Worm (Caenorhabditis elegans) whole organism, L1 larva: ENCODE data around the gene srxa-10.
A peak's percentile ranks its signal among the peaks of the same experiment; 100 is the strongest.

ENCODE experiments used
- C04F5.9 ChIP-seq: sonication (generic microtip); optimal IDR thresholded peaks from 2 replicates; lab custom pipeline; 2016; ENCODE audit warnings: missing genetic modification characterization, missing compliant biosample characterization
- C16A3.4 ChIP-seq: fragments of 150-350 bp; optimal IDR thresholded peaks from 2 replicates; lab custom pipeline; 2014; ENCODE audit warnings: missing biosample characterization, missing genetic modification characterization
- Y116A8C.19 ChIP-seq: sonication (generic microtip); optimal IDR thresholded peaks from 2 replicates; lab custom pipeline; 2016; ENCODE audit warnings: missing compliant biosample characterization, missing genetic modification characterization, borderline replicate concordance
- alr-1 ChIP-seq: fragments of 200-800 bp; sonication (Bioruptor generic); optimal IDR thresholded peaks from 2 replicates; lab custom pipeline; 2018; ENCODE audit warnings: borderline replicate concordance, mild to moderate bottlenecking, missing genetic modification characterization, missing compliant biosample characterization
- ama-1 ChIP-seq: fragments of 150-350 bp; optimal IDR thresholded peaks from 2 replicates; lab custom pipeline; 2014
- ceh-8 ChIP-seq: fragments of 200-800 bp; sonication (Bioruptor generic); optimal IDR thresholded peaks from 2 replicates; lab custom pipeline; 2018; ENCODE audit warnings: mild to moderate bottlenecking, missing genetic modification characterization, moderate library complexity, missing compliant biosample characterization
- ceh-90 ChIP-seq: sonication (generic microtip); optimal IDR thresholded peaks from 2 replicates; lab custom pipeline; 2016; ENCODE audit warnings: missing genetic modification characterization, missing compliant biosample characterization
- dsc-1 ChIP-seq: sonication (generic microtip); optimal IDR thresholded peaks from 2 replicates; lab custom pipeline; 2016; ENCODE audit warnings: mild to moderate bottlenecking, missing genetic modification characterization, missing compliant biosample characterization
- efl-1 ChIP-seq, 4 experiments: fragments of 150-350 bp; optimal IDR thresholded peaks in 3 of 4; peaks in 1 of 4; 1 replicate in 1 of 4; 2 replicates in 3 of 4; lab custom pipeline; 2014; ENCODE audit warnings: missing biosample characterization in 2 of 4, missing genetic modification characterization in 2 of 4, missing genetic modification reagents in 2 of 4
- egl-13 ChIP-seq: sonication (generic microtip); optimal IDR thresholded peaks from 2 replicates; lab custom pipeline; 2016; ENCODE audit warnings: missing genotype, missing genetic modification reagents, missing genetic modification characterization, missing compliant biosample characterization
- elt-3 ChIP-seq, 6 experiments: fragments of 150-350 bp in 1 of 6; sonication (generic microtip); optimal IDR thresholded peaks; 2 replicates each; lab custom pipeline; 2017 to 2018; ENCODE audit warnings: missing biosample characterization in 6 of 6, missing genetic modification characterization in 6 of 6, inconsistent platforms in 1 of 6
- fos-1 ChIP-seq: fragments of 150-350 bp; optimal IDR thresholded peaks from 2 replicates; lab custom pipeline; 2014; ENCODE audit warnings: missing biosample characterization, missing genetic modification characterization
- hlh-4 ChIP-seq: sonication (generic microtip); optimal IDR thresholded peaks from 2 replicates; lab custom pipeline; 2016; ENCODE audit warnings: mild to moderate bottlenecking, missing genetic modification characterization, missing compliant biosample characterization
- hpl-2 ChIP-seq: fragments of 150-350 bp; optimal IDR thresholded peaks from 2 replicates; lab custom pipeline; 2014; ENCODE audit warnings: missing biosample characterization, missing genetic modification reagents, missing genetic modification characterization
- irx-1 ChIP-seq: sonication (generic microtip); optimal IDR thresholded peaks from 2 replicates; lab custom pipeline; 2016; ENCODE audit warnings: missing genetic modification characterization, missing compliant biosample characterization
- isw-1 ChIP-seq: fragments of 200-800 bp; sonication (Bioruptor generic); IDR thresholded peaks from 2 replicates; pipeline ENCODE4 v1.3.6; 2022; ENCODE audit warnings: missing genetic modification characterization, missing compliant biosample characterization
- jun-1 ChIP-seq: fragments of 150-350 bp; optimal IDR thresholded peaks from 2 replicates; lab custom pipeline; 2014; ENCODE audit warnings: missing biosample characterization, missing genetic modification reagents, missing genetic modification characterization
- lin-13 ChIP-seq: fragments of 150-350 bp; optimal IDR thresholded peaks from 2 replicates; lab custom pipeline; 2014; ENCODE audit warnings: missing biosample characterization, missing genetic modification reagents, missing genetic modification characterization
- lin-14 ChIP-seq: fragments of 200-800 bp; sonication (Bioruptor generic); optimal IDR thresholded peaks from 2 replicates; lab custom pipeline; 2018; ENCODE audit warnings: mild to moderate bottlenecking, missing genetic modification characterization, moderate library complexity, missing compliant biosample characterization
- lin-35 ChIP-seq, 2 experiments: fragments of 150-350 bp; optimal IDR thresholded peaks; 2 replicates each; lab custom pipeline; 2014; ENCODE audit warnings: missing biosample characterization in 2 of 2, missing genetic modification characterization in 2 of 2, missing genetic modification reagents in 2 of 2
- lir-3 ChIP-seq: sonication (generic microtip); optimal IDR thresholded peaks from 2 replicates; lab custom pipeline; 2016; ENCODE audit warnings: mild to moderate bottlenecking, missing genetic modification characterization, moderate library complexity, missing compliant biosample characterization; ENCODE audit not compliant: poor library complexity
- mdl-1 ChIP-seq, 2 experiments: fragments of 150-350 bp; optimal IDR thresholded peaks; 2 replicates each; lab custom pipeline; 2014 to 2017; ENCODE audit warnings: missing biosample characterization in 2 of 2, missing genetic modification characterization in 2 of 2, inconsistent platforms in 1 of 2
- mep-1 ChIP-seq: fragments of 150-350 bp; optimal IDR thresholded peaks from 2 replicates; lab custom pipeline; 2014; ENCODE audit warnings: missing biosample characterization, missing genetic modification characterization
- nhr-12 ChIP-seq: sonication (generic microtip); optimal IDR thresholded peaks from 2 replicates; lab custom pipeline; 2017; ENCODE audit warnings: missing biosample characterization, missing genetic modification characterization
- nhr-19 ChIP-seq: fragments of 200-800 bp; sonication (Bioruptor generic); conservative IDR thresholded peaks from 2 replicates; pipeline ENCODE4 v1.3.6; 2022; ENCODE audit warnings: missing genetic modification characterization, missing compliant biosample characterization
- nhr-20 ChIP-seq: sonication (generic microtip); optimal IDR thresholded peaks from 2 replicates; lab custom pipeline; 2016; ENCODE audit warnings: mild to moderate bottlenecking, missing genetic modification characterization, missing compliant biosample characterization
- nhr-76 ChIP-seq: sonication (generic microtip); optimal IDR thresholded peaks from 2 replicates; lab custom pipeline; 2017; ENCODE audit warnings: missing biosample characterization, missing genetic modification characterization
- nhr-90 ChIP-seq: sonication (generic microtip); optimal IDR thresholded peaks from 2 replicates; lab custom pipeline; 2016; ENCODE audit warnings: mild to moderate bottlenecking, missing genetic modification characterization, missing compliant biosample characterization; ENCODE audit not compliant: poor library complexity
- pag-3 ChIP-seq: sonication (generic microtip); optimal IDR thresholded peaks from 2 replicates; lab custom pipeline; 2017; ENCODE audit warnings: missing genetic modification characterization, mild to moderate bottlenecking, missing compliant biosample characterization, antibody characterized with exemption, borderline replicate concordance; ENCODE audit not compliant: insufficient read depth
- pax-3 ChIP-seq: fragments of 200-800 bp; sonication (Bioruptor generic); optimal IDR thresholded peaks from 2 replicates; lab custom pipeline; 2018; ENCODE audit warnings: mild to moderate bottlenecking, missing genetic modification characterization, moderate library complexity, missing compliant biosample characterization
- skn-1 ChIP-seq: fragments of 150-350 bp; optimal IDR thresholded peaks from 2 replicates; lab custom pipeline; 2014; ENCODE audit warnings: missing biosample characterization, missing genetic modification characterization
- sptf-1 ChIP-seq: fragments of 150-350 bp; optimal IDR thresholded peaks from 2 replicates; lab custom pipeline; 2014; ENCODE audit warnings: missing biosample characterization, missing genetic modification characterization
- sup-37 ChIP-seq: fragments of 200-800 bp; sonication (Bioruptor generic); optimal IDR thresholded peaks from 2 replicates; lab custom pipeline; 2018; ENCODE audit warnings: mild to moderate bottlenecking, missing genetic modification characterization, missing compliant biosample characterization
- tlp-1 ChIP-seq: fragments of 150-350 bp; optimal IDR thresholded peaks from 2 replicates; lab custom pipeline; 2014; ENCODE audit warnings: missing biosample characterization, missing genetic modification characterization
- unc-130 ChIP-seq: fragments of 150-350 bp; optimal IDR thresholded peaks from 2 replicates; lab custom pipeline; 2017; ENCODE audit warnings: missing biosample characterization, missing genetic modification characterization, inconsistent platforms
- unc-62 ChIP-seq: fragments of 150-350 bp; optimal IDR thresholded peaks from 2 replicates; lab custom pipeline; 2014; ENCODE audit warnings: missing biosample characterization, missing genetic modification reagents, missing genetic modification characterization
- unc-98 ChIP-seq: fragments of 200-800 bp; sonication (Bioruptor generic); IDR thresholded peaks from 2 replicates; pipeline ENCODE4 v1.3.6; 2022; ENCODE audit warnings: missing genetic modification characterization, missing compliant biosample characterization
- ztf-4 ChIP-seq: fragments of 150-350 bp; optimal IDR thresholded peaks from 2 replicates; lab custom pipeline; 2014; ENCODE audit warnings: missing biosample characterization, missing genetic modification characterization

The srxa-10 gene

ce11 chrIII:9793592-9794417 lies 2.5 kb downstream of the srxa-10 start, which contains the start of the genes R10E11.9 and mcm-6 (continued):
- no peak for TF ChIP-seq ceh-8 (GFP tag; lab: Kevin White, UChicago)
- TF ChIP-seq unc-98 (GFP tag; lab: Robert Waterston, UW) = no peak
- TF ChIP-seq hlh-4 = no peak
- TF ChIP-seq lin-14 (GFP tag; lab: Kevin White, UChicago) = peak; percentile 47
- no peak for TF ChIP-seq unc-130 (tag; lab: Kevin White, UChicago)
- TF ChIP-seq jun-1 (tag; lab: Kevin White, UChicago) = no peak
- TF ChIP-seq pax-3 = no peak
- TF ChIP-seq nhr-90 (tag; lab: Kevin White, UChicago) = peak; percentile 22
- no peak for TF ChIP-seq ztf-4 (tag; lab: Kevin White, UChicago)
- peak; percentile 26 for TF ChIP-seq lin-13 (GFP tag; lab: Kevin White, UChicago)
- peak in 1 of 2 experiments; percentile 3 for TF ChIP-seq mdl-1 (tag; optimal IDR thresholded peaks at IDR 0.05; lab: Kevin White, UChicago)
- TF ChIP-seq ceh-90 (tag; lab: Kevin White, UChicago) = no peak
- TF ChIP-seq C16A3.4 (tag; lab: Kevin White, UChicago) = peak; percentile 40
- no peak for TF ChIP-seq lir-3 (tag; lab: Kevin White, UChicago)
- TF ChIP-seq pag-3 = no peak
- no peak for TF ChIP-seq hpl-2 (GFP tag; lab: Kevin White, UChicago)
- peak; percentile 42 for TF ChIP-seq nhr-20
- TF ChIP-seq alr-1 (tag; lab: Kevin White, UChicago) = no peak
- TF ChIP-seq nhr-12 (tag; lab: Kevin White, UChicago) = no peak
- no peak for TF ChIP-seq egl-13 (tag; lab: Kevin White, UChicago)
- no peak for TF ChIP-seq elt-3 (tag; optimal IDR thresholded peaks at IDR 0.05; lab: Kevin White, UChicago)
- no peak for TF ChIP-seq C04F5.9 (tag; lab: Kevin White, UChicago)
- TF ChIP-seq skn-1 (tag; lab: Kevin White, UChicago) = peak; percentile 58
- no peak for TF ChIP-seq isw-1 (GFP tag; lab: Robert Waterston, UW)
- no peak for TF ChIP-seq nhr-19
- no peak for TF ChIP-seq dsc-1 (tag; lab: Kevin White, UChicago)
- TF ChIP-seq lin-35 (GFP tag; optimal IDR thresholded peaks at IDR 0.05; lab: Kevin White, UChicago) = peak; percentile 56 to 88
- no peak for TF ChIP-seq sup-37
- no peak for TF ChIP-seq tlp-1 (tag; lab: Kevin White, UChicago)

- TF ChIP-seq alr-1 (tag; lab: Kevin White, UChicago) (no peak), sptf-1 (no peak), irx-1 (tag; lab: Kevin White, UChicago) (no peak), nhr-12 (tag; lab: Kevin White, UChicago) (no peak), unc-62 (no peak), fos-1 (tag; lab: Kevin White, UChicago) (no peak), nhr-76 (tag; lab: Kevin White, UChicago) (no peak), nhr-20 (no peak), mep-1 (tag; lab: Kevin White, UChicago) (no peak), ama-1 (lab: Kevin White, UChicago) (no peak), Y116A8C.19 (tag; lab: Kevin White, UChicago) (no peak), efl-1 (optimal IDR thresholded peaks at IDR 0.05; lab: Kevin White, UChicago) (no peak), efl-1 (GFP tag; optimal IDR thresholded peaks at IDR 0.05 in 1 of 2; lab: Kevin White, UChicago) (no peak)
Observed at ce11 chrIII:9789607-9790073, 6.7 kb downstream of the srxa-10 start, which contains the start of gene R10E11.5. TSS of gene R10E11.5 (minus strand) at chrIII:9789657.
